Fruit fly (Drosophila melanogaster) whole organism, embryonic: ENCODE data around the gene CG17778.

Source experiments
- Atf6 ChIP-seq: fragments of 200-800 bp; sonication (Bioruptor generic); IDR thresholded peaks from 2 replicates; pipeline ENCODE4 v1.3.6; 2022; ENCODE audit warnings: missing biosample characterization, missing genetic modification characterization
- Blimp-1 ChIP-seq: fragments of 200-800 bp; sonication (Bioruptor generic); optimal IDR thresholded peaks from 3 replicates; lab custom pipeline; 2018; ENCODE audit warnings: missing biosample characterization, missing genetic modification characterization, mild to moderate bottlenecking, moderate library complexity, missing genetic modification reagents
- Bteb2 ChIP-seq: fragments of 200-800 bp; sonication (Bioruptor generic); optimal IDR thresholded peaks from 2 replicates; lab custom pipeline; 2016; ENCODE audit warnings: missing biosample characterization, missing genetic modification characterization
- CG12071 ChIP-seq: fragments of 200-800 bp; sonication (Bioruptor generic); optimal IDR thresholded peaks from 3 replicates; lab custom pipeline; 2018; ENCODE audit warnings: missing biosample characterization, mild to moderate bottlenecking, missing genetic modification characterization
- CG12236 ChIP-seq: fragments of 200-800 bp; sonication (Bioruptor generic); optimal IDR thresholded peaks from 2 replicates; lab custom pipeline; 2016; ENCODE audit warnings: missing biosample characterization, missing genetic modification characterization
- CG13624 ChIP-seq: fragments of 200-800 bp; sonication (Bioruptor generic); optimal IDR thresholded peaks from 2 replicates; lab custom pipeline; 2016; ENCODE audit warnings: missing biosample characterization, missing genetic modification characterization
- CG1603 ChIP-seq: fragments of 200-800 bp; sonication (Bioruptor generic); optimal IDR thresholded peaks from 2 replicates; lab custom pipeline; 2019; ENCODE audit warnings: missing biosample characterization, mild to moderate bottlenecking, missing genetic modification characterization, moderate library complexity
- CG17359 ChIP-seq: fragments of 200-800 bp; sonication (Bioruptor generic); optimal IDR thresholded peaks from 3 replicates; lab custom pipeline; 2018; ENCODE audit warnings: missing biosample characterization, mild to moderate bottlenecking, missing genetic modification characterization, moderate library complexity
- CG17361 ChIP-seq: fragments of 200-800 bp; sonication (Bioruptor generic); IDR thresholded peaks from 3 replicates; pipeline ENCODE4 v1.3.6; 2022; ENCODE audit warnings: missing biosample characterization, missing genetic modification characterization
- CG2712 ChIP-seq: fragments of 200-800 bp; optimal IDR thresholded peaks from 3 replicates; lab custom pipeline; 2019; ENCODE audit warnings: missing biosample characterization, mild to moderate bottlenecking, missing genetic modification characterization, moderate library complexity
- CG34376 ChIP-seq: fragments of 200-800 bp; sonication (Bioruptor generic); optimal IDR thresholded peaks from 2 replicates; lab custom pipeline; 2018; ENCODE audit warnings: missing biosample characterization, mild to moderate bottlenecking, missing genetic modification characterization
- CG4360 ChIP-seq: fragments of 200-800 bp; sonication (Bioruptor generic); IDR thresholded peaks from 2 replicates; pipeline ENCODE4 v1.3.6; 2022; ENCODE audit warnings: missing biosample characterization, missing genetic modification characterization
- CG4707 ChIP-seq: fragments of 200-800 bp; sonication (Bioruptor generic); optimal IDR thresholded peaks from 2 replicates; lab custom pipeline; 2018; ENCODE audit warnings: missing biosample characterization, mild to moderate bottlenecking, missing genetic modification characterization, moderate library complexity
- CG7556 ChIP-seq: fragments of 200-800 bp; sonication (Bioruptor generic); optimal IDR thresholded peaks from 2 replicates; lab custom pipeline; 2017; ENCODE audit warnings: missing biosample characterization, mild to moderate bottlenecking, missing genetic modification characterization
- CG8359 ChIP-seq: fragments of 200-800 bp; sonication (Bioruptor generic); optimal IDR thresholded peaks from 2 replicates; lab custom pipeline; 2017; ENCODE audit warnings: missing biosample characterization, mild to moderate bottlenecking, missing genetic modification characterization, borderline replicate concordance
- CTCF ChIP-seq: fragments of 200-800 bp; sonication (Bioruptor generic); optimal IDR thresholded peaks from 2 replicates; lab custom pipeline; 2017; ENCODE audit warnings: missing biosample characterization, mild to moderate bottlenecking, missing genetic modification characterization, moderate library complexity
- D19A ChIP-seq: fragments of 200-800 bp; optimal IDR thresholded peaks from 3 replicates; lab custom pipeline; 2019; ENCODE audit warnings: missing biosample characterization, mild to moderate bottlenecking, missing genetic modification characterization, moderate library complexity
- Dbx ChIP-seq: fragments of 200-800 bp; sonication (Bioruptor generic); IDR thresholded peaks from 3 replicates; pipeline ENCODE4 v1.3.6; 2022; ENCODE audit warnings: missing biosample characterization, missing genetic modification characterization
- Elba2 ChIP-seq: fragments of 200-800 bp; sonication (Bioruptor generic); optimal IDR thresholded peaks from 3 replicates; lab custom pipeline; 2016; ENCODE audit warnings: missing biosample characterization, missing genetic modification characterization
- Ets65A ChIP-seq: fragments of 200-800 bp; sonication (Bioruptor generic); peaks from one replicate; lab custom pipeline; 2016; ENCODE audit warnings: missing biosample characterization, missing genetic modification characterization
- Med ChIP-seq: fragments of 200-800 bp; sonication (Bioruptor generic); peaks from one replicate; lab custom pipeline; 2016; ENCODE audit warnings: missing biosample characterization, missing genetic modification characterization, mild to moderate bottlenecking, inconsistent platforms, moderate library complexity
- NC2β ChIP-seq: fragments of 200-800 bp; sonication (Bioruptor generic); optimal IDR thresholded peaks from 2 replicates; lab custom pipeline; 2016; ENCODE audit warnings: missing biosample characterization, missing genetic modification characterization
- Nf-YB ChIP-seq: fragments of 200-800 bp; sonication (Bioruptor generic); optimal IDR thresholded peaks from 3 replicates; lab custom pipeline; 2019; ENCODE audit warnings: missing biosample characterization, mild to moderate bottlenecking, missing genetic modification characterization, moderate library complexity
- Poxn ChIP-seq: fragments of 200-800 bp; sonication (Bioruptor generic); IDR thresholded peaks from 2 replicates; pipeline ENCODE4 v1.3.6; 2022; ENCODE audit warnings: missing biosample characterization, missing genetic modification characterization
- Ptx1 ChIP-seq: fragments of 200-800 bp; sonication (Bioruptor generic); IDR thresholded peaks from 2 replicates; pipeline ENCODE4 v1.3.6; 2022; ENCODE audit warnings: missing biosample characterization, missing genetic modification characterization
- Side ChIP-seq: fragments of 200-800 bp; sonication (Bioruptor generic); optimal IDR thresholded peaks from 2 replicates; lab custom pipeline; 2016; ENCODE audit warnings: missing biosample characterization, missing genetic modification characterization
- Spps ChIP-seq: fragments of 200-800 bp; sonication (Bioruptor generic); optimal IDR thresholded peaks from 2 replicates; lab custom pipeline; 2018; ENCODE audit warnings: missing biosample characterization, mild to moderate bottlenecking, missing genetic modification characterization
- TFAM ChIP-seq: fragments of 200-800 bp; sonication (Bioruptor generic); optimal IDR thresholded peaks from 2 replicates; lab custom pipeline; 2017; ENCODE audit warnings: missing biosample characterization, missing genetic modification characterization, inconsistent platforms
- Xbp1 ChIP-seq: fragments of 200-800 bp; sonication (Bioruptor generic); optimal IDR thresholded peaks from 3 replicates; lab custom pipeline; 2016; ENCODE audit warnings: missing biosample characterization, mild to moderate bottlenecking, missing genetic modification characterization
- ase ChIP-seq: fragments of 200-800 bp; sonication (Bioruptor generic); IDR thresholded peaks from 3 replicates; pipeline ENCODE4 v1.3.6; 2022; ENCODE audit warnings: missing biosample characterization, missing genetic modification characterization
- bsh ChIP-seq, 2 experiments: fragments of 200-800 bp; sonication (Bioruptor generic); optimal IDR thresholded peaks; 2 replicates each; lab custom pipeline; 2017 to 2018; ENCODE audit warnings: mild to moderate bottlenecking in 2 of 2, missing biosample characterization in 2 of 2, missing genetic modification characterization in 2 of 2, moderate library complexity in 1 of 2
- cg ChIP-seq: fragments of 200-800 bp; sonication (Bioruptor generic); optimal IDR thresholded peaks from 3 replicates; lab custom pipeline; 2019; ENCODE audit warnings: missing biosample characterization, mild to moderate bottlenecking, missing genetic modification characterization, moderate library complexity
- chif ChIP-seq, 2 experiments: fragments of 200-800 bp; sonication (Bioruptor generic); optimal IDR thresholded peaks; 3 replicates each; lab custom pipeline; 2016; ENCODE audit warnings: missing biosample characterization in 2 of 2, missing genetic modification characterization in 2 of 2
- ci ChIP-seq: fragments of 200-800 bp; sonication (Bioruptor generic); IDR thresholded peaks from 3 replicates; pipeline ENCODE4 v1.3.6; 2022; ENCODE audit warnings: missing biosample characterization, missing genetic modification characterization
- croc ChIP-seq: fragments of 200-800 bp; sonication (Bioruptor generic); conservative IDR thresholded peaks from 3 replicates; pipeline ENCODE4 v1.3.6; 2022; ENCODE audit warnings: missing biosample characterization, missing genetic modification characterization
- eve ChIP-seq, 2 experiments: fragments of >200 bp; optimal IDR thresholded peaks; 2 replicates each; lab custom pipeline; 2017; ENCODE audit warnings: missing biosample characterization in 2 of 2, missing genetic modification characterization in 2 of 2
- fru ChIP-seq: fragments of >200 bp; optimal IDR thresholded peaks from 2 replicates; lab custom pipeline; 2017
- gem ChIP-seq: fragments of 200-800 bp; sonication (Bioruptor generic); optimal IDR thresholded peaks from 2 replicates; lab custom pipeline; 2019; ENCODE audit warnings: missing biosample characterization, mild to moderate bottlenecking, missing genetic modification characterization, moderate library complexity
- ind ChIP-seq: fragments of 200-800 bp; sonication (Bioruptor generic); optimal IDR thresholded peaks from 3 replicates; lab custom pipeline; 2016; ENCODE audit warnings: missing biosample characterization, missing genetic modification characterization
- kni ChIP-seq: fragments of 200-800 bp; sonication (Bioruptor generic); optimal IDR thresholded peaks from 3 replicates; lab custom pipeline; 2017; ENCODE audit warnings: mild to moderate bottlenecking, missing biosample characterization, missing genetic modification reagents, missing genetic modification characterization
- lbe ChIP-seq: fragments of 200-800 bp; sonication (Bioruptor generic); optimal IDR thresholded peaks from 2 replicates; lab custom pipeline; 2016; ENCODE audit warnings: missing biosample characterization, mild to moderate bottlenecking, missing genetic modification characterization
- lilli ChIP-seq: fragments of 200-800 bp; sonication (Bioruptor generic); optimal IDR thresholded peaks from 3 replicates; lab custom pipeline; 2016; ENCODE audit warnings: missing biosample characterization, missing genetic modification characterization
- pfk ChIP-seq: fragments of 200-800 bp; sonication (Bioruptor generic); optimal IDR thresholded peaks from 2 replicates; lab custom pipeline; 2018; ENCODE audit warnings: missing biosample characterization, mild to moderate bottlenecking, missing genetic modification characterization, moderate library complexity
- sens ChIP-seq: fragments of 200-800 bp; sonication (Bioruptor generic); peaks from one replicate; lab custom pipeline; 2016; ENCODE audit warnings: missing biosample characterization, missing genetic modification characterization
- so ChIP-seq: fragments of 200-800 bp; sonication (Bioruptor generic); IDR thresholded peaks from 3 replicates; pipeline ENCODE4 v1.3.6; 2022; ENCODE audit warnings: missing biosample characterization, missing genetic modification characterization
- sug ChIP-seq: fragments of 200-800 bp; optimal IDR thresholded peaks from 2 replicates; lab custom pipeline; 2019; ENCODE audit warnings: missing biosample characterization, mild to moderate bottlenecking, missing genetic modification characterization, moderate library complexity
- zf30C ChIP-seq: fragments of 200-800 bp; sonication (Bioruptor generic); optimal IDR thresholded peaks from 3 replicates; lab custom pipeline; 2018; ENCODE audit warnings: missing biosample characterization, mild to moderate bottlenecking, missing genetic modification characterization

CG17778 gene

DNA sequence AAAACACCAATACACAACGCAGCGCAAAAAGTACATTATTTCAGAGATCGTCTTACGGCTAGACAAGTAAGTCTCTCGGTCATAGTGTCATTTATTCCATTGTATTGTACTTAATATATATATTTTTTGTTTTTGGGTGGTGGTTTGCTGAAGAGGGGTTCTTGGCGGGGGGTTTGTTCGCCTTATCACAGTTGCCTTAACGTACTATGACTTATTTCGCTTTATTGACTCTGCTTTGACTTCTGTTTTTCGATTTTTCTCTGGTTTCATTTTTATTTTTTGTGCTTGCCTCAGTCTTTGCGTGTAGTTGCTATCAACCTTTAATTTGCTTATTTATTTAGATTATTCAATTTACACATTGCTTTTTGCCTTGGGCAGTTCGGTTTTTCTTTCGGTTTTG, 16.1 kb downstream of the CG17778 start:
- TF ChIP-seq Atf6 (GFP tag; lab: Robert Waterston, UW) (no peak), CG7556 (GFP tag; lab: Kevin White, UChicago) (no peak), Spps (tag; lab: Kevin White, UChicago) (no peak), lbe (GFP tag; lab: Kevin White, UChicago) (peak; percentile 8), CTCF (no peak), CG34376 (GFP tag; lab: Kevin White, UChicago) (peak; percentile 17), ase (no peak), CG17359 (no peak), sug (tag; lab: Kevin White, UChicago) (peak; percentile 68), TFAM (GFP tag; lab: Kevin White, UChicago) (no peak)

dm6 chrX:512527-512926, 18.1 kb downstream of the CG17778 start:
- TF ChIP-seq CG4360 (0 out of 2 replicates have a peak, but pooled peaks have one; percentile 8), CG1603 (tag; lab: Kevin White, UChicago) (peak; percentile 11), gem (tag; lab: Kevin White, UChicago) (peak; percentile 25), Dbx (GFP tag; lab: Robert Waterston, UW) (no peak), chif (GFP tag; optimal IDR thresholded peaks at IDR 0.05; lab: Kevin White, UChicago) (no peak), ci (0 out of 3 replicates have a peak, but pooled peaks have one; percentile 16), CG8359 (no peak), Blimp-1 (no peak), Ets65A (GFP tag; lab: Kevin White, UChicago) (peak; percentile 89), ase (no peak), eve (GFP tag; optimal IDR thresholded peaks at IDR 0.05; lab: Kevin White, UChicago) (peak in 1 of 2 experiments; percentile 37), croc (GFP tag; lab: Robert Waterston, UW) (no peak), CG2712 (tag; lab: Kevin White, UChicago) (peak; percentile 10), CG13624 (GFP tag; lab: Kevin White, UChicago) (no peak), cg (GFP tag; lab: Kevin White, UChicago) (peak; percentile 15), CG4707 (GFP tag; lab: Kevin White, UChicago) (no peak), Xbp1 (GFP tag; lab: Kevin White, UChicago) (peak; percentile 6), CG12071 (GFP tag; lab: Kevin White, UChicago) (no peak), Poxn (GFP tag; lab: Robert Waterston, UW) (no peak), kni (GFP tag; lab: Kevin White, UChicago) (no peak), NC2β (GFP tag; lab: Kevin White, UChicago) (no peak), Bteb2 (GFP tag; lab: Kevin White, UChicago) (no peak), sens (GFP tag; lab: Kevin White, UChicago) (peak; percentile 83), ind (peak; percentile 5), D19A (tag; lab: Kevin White, UChicago) (peak; percentile 6), CG17361 (0 out of 3 replicates have a peak, but pooled peaks have one; percentile 13), Elba2 (GFP tag; lab: Kevin White, UChicago) (no peak), so (GFP tag; lab: Robert Waterston, UW) (no peak), zf30C (GFP tag; lab: Kevin White, UChicago) (peak; percentile 64), Med (peak; percentile 48), Side (peak; percentile 6), Nf-YB (no peak), fru (lab: Kevin White, UChicago) (no peak), Ptx1 (GFP tag; lab: Robert Waterston, UW) (no peak), pfk (GFP tag; lab: Kevin White, UChicago) (no peak), lilli (peak; percentile 4), bsh (GFP tag; optimal IDR thresholded peaks at IDR 0.05; lab: Kevin White, UChicago) (peak in 1 of 2 experiments; percentile 40), CG12236 (GFP tag; lab: Kevin White, UChicago) (no peak)
- TF ChIP-seq, all 482 proteins: peak for 18
